Worm (Caenorhabditis elegans): ENCODE data around the gene W06F12.3.

ce11 chrIII:13694048-13694447, 40.8 kb upstream of the W06F12.3 start:
- TF ChIP-seq madf-6 (GFP tag; IDR thresholded peaks at IDR 0.05), result no peak
- no peak for TF ChIP-seq aptf-2 (GFP tag; conservative IDR thresholded peaks at IDR 0.05)
- no peak for TF ChIP-seq attf-3 (GFP tag; conservative IDR thresholded peaks at IDR 0.05)

All from whole organism, young adult.